Fruit fly (Drosophila melanogaster) whole organism, prepupa: ENCODE data around the gene CG33125.

Experiments used
- Blimp-1 ChIP-seq: fragments of 200-800 bp; sonication (Bioruptor generic); optimal IDR thresholded peaks from 3 replicates; lab custom pipeline; 2017; ENCODE audit warnings: missing biosample characterization, missing genetic modification characterization, mild to moderate bottlenecking, moderate library complexity, missing genetic modification reagents
- CG10669 ChIP-seq: fragments of 200-800 bp; sonication (Bioruptor generic); optimal IDR thresholded peaks from 3 replicates; lab custom pipeline; 2018; ENCODE audit warnings: missing biosample characterization, mild to moderate bottlenecking, missing genetic modification characterization, moderate library complexity
- CG11294 ChIP-seq: fragments of 200-800 bp; sonication (Bioruptor generic); IDR thresholded peaks from 2 replicates; pipeline ENCODE4 v1.3.6; 2022; ENCODE audit warnings: missing biosample characterization, missing genetic modification characterization
- CG11902 ChIP-seq: fragments of 200-800 bp; sonication (Bioruptor generic); optimal IDR thresholded peaks from 3 replicates; lab custom pipeline; 2016; ENCODE audit warnings: missing biosample characterization, missing genetic modification characterization
- CG15336 ChIP-seq: fragments of 200-800 bp; sonication (Bioruptor generic); IDR thresholded peaks from 2 replicates; pipeline ENCODE4 v1.3.6; 2022; ENCODE audit warnings: missing biosample characterization, missing genetic modification characterization
- CG1621 ChIP-seq: fragments of 200-800 bp; sonication (Bioruptor generic); optimal IDR thresholded peaks from 3 replicates; lab custom pipeline; 2018; ENCODE audit warnings: missing biosample characterization, mild to moderate bottlenecking, missing genetic modification characterization
- CG16779 ChIP-seq: fragments of 200-800 bp; sonication (Bioruptor generic); optimal IDR thresholded peaks from 3 replicates; lab custom pipeline; 2017; ENCODE audit warnings: missing biosample characterization, mild to moderate bottlenecking, missing genetic modification characterization
- CG3032 ChIP-seq: fragments of 200-800 bp; optimal IDR thresholded peaks from 2 replicates; lab custom pipeline; 2019; ENCODE audit warnings: missing biosample characterization, mild to moderate bottlenecking, missing genetic modification characterization, moderate library complexity
- CG31627 ChIP-seq: fragments of 200-800 bp; sonication (Bioruptor generic); optimal IDR thresholded peaks from 3 replicates; lab custom pipeline; 2016; ENCODE audit warnings: missing biosample characterization, missing genetic modification characterization
- CG32006 ChIP-seq: fragments of 200-800 bp; sonication (Bioruptor generic); optimal IDR thresholded peaks from 3 replicates; lab custom pipeline; 2017; ENCODE audit warnings: missing biosample characterization, mild to moderate bottlenecking, missing genetic modification characterization
- CG34406 ChIP-seq: fragments of 200-800 bp; sonication (Bioruptor generic); optimal IDR thresholded peaks from 3 replicates; lab custom pipeline; 2016; ENCODE audit warnings: missing biosample characterization, missing genetic modification characterization
- CG3919 ChIP-seq: fragments of 200-800 bp; sonication (Bioruptor generic); optimal IDR thresholded peaks from 3 replicates; lab custom pipeline; 2016; ENCODE audit warnings: missing biosample characterization, missing genetic modification characterization
- CG6163 ChIP-seq: fragments of 200-800 bp; sonication (Bioruptor generic); IDR thresholded peaks from 3 replicates; pipeline ENCODE4 v1.3.6; 2022; ENCODE audit warnings: missing biosample characterization, missing genetic modification characterization
- CG6276 ChIP-seq: fragments of 200-800 bp; sonication (Bioruptor generic); optimal IDR thresholded peaks from 2 replicates; lab custom pipeline; 2017; ENCODE audit warnings: missing biosample characterization, mild to moderate bottlenecking, missing genetic modification characterization
- CG6792 ChIP-seq: fragments of 200-800 bp; sonication (Bioruptor generic); optimal IDR thresholded peaks from 3 replicates; lab custom pipeline; 2016; ENCODE audit warnings: missing biosample characterization, missing genetic modification characterization
- CG6808 ChIP-seq: fragments of 200-800 bp; sonication (Bioruptor generic); optimal IDR thresholded peaks from 3 replicates; lab custom pipeline; 2017; ENCODE audit warnings: missing biosample characterization, missing genetic modification characterization, mild to moderate bottlenecking, moderate library complexity, missing genetic modification reagents
- CG6854 ChIP-seq: fragments of 200-800 bp; sonication (Bioruptor generic); optimal IDR thresholded peaks from 2 replicates; lab custom pipeline; 2017; ENCODE audit warnings: missing biosample characterization, mild to moderate bottlenecking, missing genetic modification characterization
- CG7368 ChIP-seq: fragments of 200-800 bp; sonication (Bioruptor generic); optimal IDR thresholded peaks from 3 replicates; lab custom pipeline; 2016; ENCODE audit warnings: missing biosample characterization, missing genetic modification characterization
- CG8119 ChIP-seq: fragments of 200-800 bp; sonication (Bioruptor generic); IDR thresholded peaks from 3 replicates; pipeline ENCODE4 v1.3.6; 2022; ENCODE audit warnings: missing biosample characterization, missing genetic modification characterization
- CG8319 ChIP-seq: fragments of 200-800 bp; sonication (Bioruptor generic); optimal IDR thresholded peaks from 3 replicates; lab custom pipeline; 2016; ENCODE audit warnings: missing biosample characterization, missing genetic modification characterization
- CG8632 ChIP-seq: fragments of 200-800 bp; sonication (Bioruptor generic); optimal IDR thresholded peaks from 3 replicates; lab custom pipeline; 2016; ENCODE audit warnings: missing biosample characterization, missing genetic modification characterization
- CG9139 ChIP-seq: fragments of 200-800 bp; sonication (Bioruptor generic); optimal IDR thresholded peaks from 3 replicates; lab custom pipeline; 2017; ENCODE audit warnings: missing biosample characterization, mild to moderate bottlenecking, missing genetic modification characterization
- Eip75B ChIP-seq: fragments of 200-800 bp; sonication (Bioruptor generic); optimal IDR thresholded peaks from 3 replicates; lab custom pipeline; 2016; ENCODE audit warnings: missing biosample characterization, missing genetic modification characterization
- Eip78C ChIP-seq: fragments of 200-800 bp; sonication (Bioruptor generic); peaks from one replicate; lab custom pipeline; 2016; ENCODE audit warnings: missing biosample characterization, missing genetic modification characterization
- Eip93F ChIP-seq: fragments of 200-800 bp; sonication (Bioruptor generic); optimal IDR thresholded peaks from 2 replicates; lab custom pipeline; 2016; ENCODE audit warnings: missing biosample characterization, mild to moderate bottlenecking, missing genetic modification characterization
- Ets21C ChIP-seq: fragments of 200-800 bp; sonication (Bioruptor generic); optimal IDR thresholded peaks from 3 replicates; lab custom pipeline; 2016; ENCODE audit warnings: missing biosample characterization, missing genetic modification characterization
- Ets96B ChIP-seq: fragments of 200-800 bp; optimal IDR thresholded peaks from 2 replicates; lab custom pipeline; 2019; ENCODE audit warnings: missing biosample characterization, mild to moderate bottlenecking, missing genetic modification characterization, moderate library complexity
- Gug ChIP-seq: fragments of 200-800 bp; sonication (Bioruptor generic); IDR thresholded peaks from 2 replicates; pipeline ENCODE4 v1.3.6; 2022; ENCODE audit warnings: missing biosample characterization, missing genetic modification characterization
- Hr38 ChIP-seq: sonication (Bioruptor generic); optimal IDR thresholded peaks from 2 replicates; lab custom pipeline; 2016; ENCODE audit warnings: missing biosample characterization, missing genetic modification characterization
- Hr39 ChIP-seq: fragments of 200-800 bp; sonication (Bioruptor generic); optimal IDR thresholded peaks from 2 replicates; lab custom pipeline; 2016; ENCODE audit warnings: missing biosample characterization, missing genetic modification characterization
- Hr4 ChIP-seq: fragments of 200-800 bp; sonication (Bioruptor generic); optimal IDR thresholded peaks from 3 replicates; lab custom pipeline; 2016; ENCODE audit warnings: missing biosample characterization, missing genetic modification characterization
- Met ChIP-seq: fragments of 200-800 bp; sonication (Bioruptor generic); optimal IDR thresholded peaks from 3 replicates; lab custom pipeline; 2016; ENCODE audit warnings: missing biosample characterization, missing genetic modification characterization
- OdsH ChIP-seq: fragments of 200-800 bp; sonication (Bioruptor generic); optimal IDR thresholded peaks from 3 replicates; lab custom pipeline; 2016; ENCODE audit warnings: missing biosample characterization, missing genetic modification characterization
- Smox ChIP-seq: fragments of 200-800 bp; sonication (Bioruptor generic); optimal IDR thresholded peaks from 3 replicates; lab custom pipeline; 2016; ENCODE audit warnings: missing biosample characterization, missing genetic modification characterization
- Sox102F ChIP-seq: fragments of 200-800 bp; sonication (Bioruptor generic); optimal IDR thresholded peaks from 2 replicates; lab custom pipeline; 2016; ENCODE audit warnings: missing biosample characterization, mild to moderate bottlenecking, missing genetic modification characterization
- Sox15 ChIP-seq: fragments of 200-800 bp; sonication (Bioruptor generic); optimal IDR thresholded peaks from 3 replicates; lab custom pipeline; 2016; ENCODE audit warnings: missing biosample characterization, missing genetic modification characterization
- acj6 ChIP-seq: fragments of 200-800 bp; sonication (Bioruptor generic); optimal IDR thresholded peaks from 3 replicates; lab custom pipeline; 2016; ENCODE audit warnings: missing biosample characterization, missing genetic modification characterization
- cyc ChIP-seq: fragments of 200-800 bp; sonication (Bioruptor generic); optimal IDR thresholded peaks from 3 replicates; lab custom pipeline; 2016; ENCODE audit warnings: missing biosample characterization, missing genetic modification characterization
- dsx ChIP-seq: fragments of 200-800 bp; optimal IDR thresholded peaks from 3 replicates; lab custom pipeline; 2019; ENCODE audit warnings: missing biosample characterization, mild to moderate bottlenecking, missing genetic modification characterization, moderate library complexity; ENCODE audit not compliant: poor library complexity, severe bottlenecking
- eg ChIP-seq: fragments of 200-800 bp; sonication (Bioruptor generic); IDR thresholded peaks from 3 replicates; pipeline ENCODE4 v1.3.6; 2022; ENCODE audit warnings: missing biosample characterization, missing genetic modification characterization
- fkh ChIP-seq: fragments of 200-800 bp; sonication (Bioruptor generic); optimal IDR thresholded peaks from 3 replicates; lab custom pipeline; 2017; ENCODE audit warnings: missing biosample characterization, mild to moderate bottlenecking, missing genetic modification characterization, moderate library complexity
- lz ChIP-seq: fragments of 200-800 bp; sonication (Bioruptor generic); optimal IDR thresholded peaks from 3 replicates; lab custom pipeline; 2016; ENCODE audit warnings: missing biosample characterization, missing genetic modification characterization
- pdm3 ChIP-seq: fragments of 200-800 bp; sonication (Bioruptor generic); optimal IDR thresholded peaks from 3 replicates; lab custom pipeline; 2016; ENCODE audit warnings: missing biosample characterization, missing genetic modification characterization
- spab ChIP-seq: fragments of 200-800 bp; sonication (Bioruptor generic); optimal IDR thresholded peaks from 2 replicates; lab custom pipeline; 2017; ENCODE audit warnings: missing biosample characterization, mild to moderate bottlenecking, missing genetic modification characterization, missing genetic modification reagents
- ss ChIP-seq, 2 experiments: fragments of 200-800 bp; sonication (Bioruptor generic); optimal IDR thresholded peaks; 2 replicates in 1 of 2; 3 replicates in 1 of 2; lab custom pipeline; 2017 to 2018; ENCODE audit warnings: mild to moderate bottlenecking in 2 of 2, missing biosample characterization in 2 of 2, missing genetic modification characterization in 2 of 2, moderate library complexity in 1 of 2
- svp ChIP-seq: fragments of 200-800 bp; sonication (Bioruptor generic); peaks from one replicate; lab custom pipeline; 2016; ENCODE audit warnings: missing biosample characterization, missing genetic modification characterization
- topi ChIP-seq: fragments of 200-800 bp; sonication (Bioruptor generic); optimal IDR thresholded peaks from 3 replicates; lab custom pipeline; 2016; ENCODE audit warnings: missing biosample characterization, missing genetic modification characterization
- vri ChIP-seq: fragments of 200-800 bp; sonication (Bioruptor generic); optimal IDR thresholded peaks from 3 replicates; lab custom pipeline; 2016; ENCODE audit warnings: missing biosample characterization, mild to moderate bottlenecking, missing genetic modification characterization

CG33125 gene

DNA sequence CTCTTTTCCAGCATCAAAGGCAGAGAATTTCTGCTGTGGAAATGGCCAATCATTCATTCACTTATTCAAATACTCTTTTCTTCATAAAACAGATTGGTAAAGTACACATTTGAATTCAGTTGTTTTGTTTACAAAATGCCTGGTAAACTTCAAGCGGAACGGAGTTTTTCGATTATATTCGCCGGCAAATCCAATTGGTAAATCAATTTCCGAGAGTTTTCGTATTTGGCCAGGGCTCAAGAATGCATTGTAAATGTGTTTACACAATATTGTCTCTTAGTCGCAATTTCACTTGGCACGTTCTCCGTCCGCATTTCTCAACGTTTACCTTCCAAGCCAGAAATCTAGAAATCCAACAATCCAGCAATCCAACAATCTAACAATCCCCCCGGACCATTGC is 32.3 kb downstream of the CG33125 start, which contains the start of gene CG43403:
CG43403 (plus strand) TSS at position 301 of the 400 bp plus-strand sequence.
- TF ChIP-seq Sox102F = no peak

DNA sequence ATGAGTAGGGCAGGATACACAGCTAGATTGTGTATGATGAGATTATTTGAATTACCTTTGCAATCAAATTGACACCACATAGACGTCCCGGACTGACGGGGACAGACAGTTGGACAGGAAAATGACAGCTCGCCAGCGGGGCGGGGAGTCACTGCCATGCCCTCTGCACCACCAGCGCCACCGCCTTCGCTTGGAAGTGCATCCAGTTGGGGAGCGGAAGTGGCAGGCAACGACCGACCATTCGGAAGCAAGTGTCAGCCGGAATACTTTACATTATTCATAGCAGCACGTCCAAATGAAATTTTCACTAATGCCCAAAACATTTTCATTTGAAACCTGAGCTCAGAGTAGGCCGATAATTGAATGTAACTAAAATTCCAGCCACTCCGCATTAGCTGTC is 42.5 kb downstream of the CG33125 start, which contains the start of gene CG15395:
CG15395 (plus strand) TSS at position 301 of the 400 bp plus-strand sequence.
- no peak for TF ChIP-seq CG34406 (GFP tag; lab: Kevin White, UChicago)
- no peak for TF ChIP-seq CG32006 (GFP tag; lab: Kevin White, UChicago)
- TF ChIP-seq acj6 = no peak
- no peak for TF ChIP-seq Hr38 (GFP tag; lab: Kevin White, UChicago)
- no peak for TF ChIP-seq CG3032 (tag; lab: Kevin White, UChicago)
- no peak for TF ChIP-seq CG8632
- no peak for TF ChIP-seq Eip75B
- TF ChIP-seq, all 60 proteins: peak for 0

DNA sequence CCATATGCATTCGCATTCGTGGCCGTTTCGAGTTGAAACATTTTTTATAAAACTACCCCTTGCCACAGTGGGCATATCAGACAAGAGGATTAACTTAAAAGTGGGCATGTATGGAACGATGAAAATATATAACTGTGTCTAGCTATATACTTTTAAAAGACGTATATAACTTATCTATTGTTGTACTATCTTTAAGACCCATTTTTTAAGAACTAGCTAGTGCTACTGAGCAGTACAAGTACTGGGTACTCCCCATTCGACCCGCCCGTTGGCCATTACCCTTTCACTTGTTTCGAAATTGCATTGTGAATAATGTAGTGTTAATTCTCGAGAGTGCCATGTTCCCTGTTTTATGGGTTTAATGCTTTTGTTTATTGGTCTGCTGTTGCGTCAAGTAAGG is 45.5 kb downstream of the CG33125 start:
- TF ChIP-seq Gug (GFP tag; lab: Robert Waterston, UW) = no peak
- no peak for TF ChIP-seq CG8632
- TF ChIP-seq CG15336 = no peak
- TF ChIP-seq CG8319 = no peak
- TF ChIP-seq CG7368 (GFP tag; lab: Kevin White, UChicago) = no peak
- TF ChIP-seq CG3919 (GFP tag; lab: Kevin White, UChicago) = peak; percentile 4
- TF ChIP-seq CG1621 (tag; lab: Kevin White, UChicago) = no peak
- TF ChIP-seq lz (GFP tag; lab: Kevin White, UChicago) = peak; percentile 10
- no peak for TF ChIP-seq Hr38 (GFP tag; lab: Kevin White, UChicago)
- peak; percentile 25 for TF ChIP-seq CG10669 (GFP tag; lab: Kevin White, UChicago)
- TF ChIP-seq cyc (GFP tag; lab: Kevin White, UChicago) = peak; percentile 15
- TF ChIP-seq topi (GFP tag; lab: Kevin White, UChicago) = no peak
- no peak for TF ChIP-seq CG6808 (GFP tag; lab: Kevin White, UChicago)
- TF ChIP-seq ss (GFP tag; optimal IDR thresholded peaks at IDR 0.05; lab: Kevin White, UChicago) = no peak
- no peak for TF ChIP-seq CG6163
- no peak for TF ChIP-seq CG11902 (GFP tag; lab: Kevin White, UChicago)
- TF ChIP-seq Eip78C (GFP tag; lab: Kevin White, UChicago) = peak; percentile 64
- no peak for TF ChIP-seq CG3032 (tag; lab: Kevin White, UChicago)
- TF ChIP-seq fkh (GFP tag; lab: Kevin White, UChicago) = no peak
- TF ChIP-seq Hr39 (GFP tag; lab: Kevin White, UChicago) = peak; percentile 34
- no peak for TF ChIP-seq dsx (GFP tag; lab: Kevin White, UChicago)
- TF ChIP-seq acj6 = peak; percentile 12
- TF ChIP-seq OdsH = peak; percentile 13
- peak; percentile 5 for TF ChIP-seq Smox
- TF ChIP-seq CG6792 (GFP tag; lab: Kevin White, UChicago) = no peak
- peak; percentile 18 for TF ChIP-seq CG31627 (GFP tag; lab: Kevin White, UChicago)
- TF ChIP-seq spab = no peak
- TF ChIP-seq eg (GFP tag; lab: Robert Waterston, UW) = no peak
- no peak for TF ChIP-seq Sox15 (GFP tag; lab: Kevin White, UChicago)
- peak; percentile 9 for TF ChIP-seq Sox102F
- TF ChIP-seq Blimp-1 (GFP tag; lab: Kevin White, UChicago) = no peak
- TF ChIP-seq vri (GFP tag; lab: Kevin White, UChicago) = no peak
- TF ChIP-seq svp = peak; percentile 72
- TF ChIP-seq CG6276 (GFP tag; lab: Kevin White, UChicago) = no peak
- TF ChIP-seq CG9139 (GFP tag; lab: Kevin White, UChicago) = no peak
- no peak for TF ChIP-seq CG8119
- no peak for TF ChIP-seq CG16779
- peak; percentile 36 for TF ChIP-seq pdm3 (GFP tag; lab: Kevin White, UChicago)
- no peak for TF ChIP-seq Eip93F (GFP tag; lab: Kevin White, UChicago)
- peak; percentile 3 for TF ChIP-seq Ets96B
- no peak for TF ChIP-seq CG6854 (GFP tag; lab: Kevin White, UChicago)
- peak; percentile 3 for TF ChIP-seq Ets21C (GFP tag; lab: Kevin White, UChicago)
- no peak for TF ChIP-seq CG11294 (GFP tag; lab: Robert Waterston, UW)
- no peak for TF ChIP-seq CG32006 (GFP tag; lab: Kevin White, UChicago)
- peak; percentile 30 for TF ChIP-seq Met (GFP tag; lab: Kevin White, UChicago)
- no peak for TF ChIP-seq Hr4 (GFP tag; lab: Kevin White, UChicago)
